In genomic region chr3R:21101453-21102214, dm6 we compare ENCODE assay signal across 1 fruit fly cellular context.
A peak's percentile ranks its signal among the peaks of the same experiment; 100 is the strongest.
TF ChIP-seq lines count a peak whose summit lies in the region.

Gene CG7044 (minus strand): TSS chr3R:21101718.
Gene Tbc1d22 (plus strand): TSS chr3R:21102199.

TF ChIP-seq in whole organism, embryonic, 481 proteins besides CTCF, POLR2A, EP300 and RAD21 (continued from another document):
- TF ChIP-seq Hr3 (GFP tag; optimal IDR thresholded peaks at IDR 0.05; lab: Kevin White, UChicago) (peak; percentile 69), CG10321 (GFP tag; IDR thresholded peaks at IDR 0.05; lab: Robert Waterston, UW) (no peak), Side (GFP tag; optimal IDR thresholded peaks at IDR 0.05; lab: Kevin White, UChicago) (no peak), sob (GFP tag; IDR thresholded peaks at IDR 0.05; lab: Robert Waterston, UW) (no peak), CG12391 (tag; optimal IDR thresholded peaks at IDR 0.05; lab: Kevin White, UChicago) (peak; percentile 69), HLH54F (GFP tag; optimal IDR thresholded peaks at IDR 0.05; lab: Kevin White, UChicago) (peak; percentile 64), Dll (GFP tag; IDR thresholded peaks at IDR 0.05; lab: Robert Waterston, UW; ENCODE audit: partially characterized antibody) (peak; percentile 50; the same call in 1 of the 4 replicates), Dbx (GFP tag; IDR thresholded peaks at IDR 0.05; lab: Robert Waterston, UW) (peak; percentile 63; the same call in 1 of the 3 replicates), Doc3 (GFP tag; IDR thresholded peaks at IDR 0.05; lab: Robert Waterston, UW; ENCODE audit: partially characterized antibody) (no peak), tio (GFP tag; optimal IDR thresholded peaks at IDR 0.05; lab: Kevin White, UChicago) (no peak), cwo (GFP tag; optimal IDR thresholded peaks at IDR 0.05; lab: Kevin White, UChicago) (no peak), CG16813 (GFP tag; IDR thresholded peaks at IDR 0.05; lab: Robert Waterston, UW; ENCODE audit: partially characterized antibody) (peak; percentile 40; the same call in 2 of the 3 replicates), disco-r (GFP tag; optimal IDR thresholded peaks at IDR 0.05; lab: Kevin White, UChicago) (no peak), CG33557 (GFP tag; optimal IDR thresholded peaks at IDR 0.05; lab: Kevin White, UChicago) (peak; percentile 19), en (GFP tag; optimal IDR thresholded peaks at IDR 0.05; lab: Kevin White, UChicago) (no peak), Xbp1 (GFP tag; optimal IDR thresholded peaks at IDR 0.05; lab: Kevin White, UChicago) (peak; percentile 71), Abd-B (GFP tag; optimal IDR thresholded peaks at IDR 0.05; lab: Kevin White, UChicago) (peak; percentile 71), E2f1 (GFP tag; IDR thresholded peaks at IDR 0.05; lab: Robert Waterston, UW) (peak; percentile 30; the same call in 1 of the 2 replicates), CG11247 (GFP tag; IDR thresholded peaks at IDR 0.05; lab: Robert Waterston, UW) (no peak), bsh (GFP tag; optimal IDR thresholded peaks at IDR 0.05; lab: Kevin White, UChicago) (peak in 1 of 2 experiments; percentile 15), ATbp (GFP tag; optimal IDR thresholded peaks at IDR 0.05; lab: Kevin White, UChicago) (no peak), pum (GFP tag; optimal IDR thresholded peaks at IDR 0.05; lab: Kevin White, UChicago) (peak; percentile 49), Trl (optimal IDR thresholded peaks at IDR 0.05; lab: Kevin White, UChicago) (no peak), Trl (GFP tag; optimal IDR thresholded peaks at IDR 0.05; lab: Kevin White, UChicago) (no peak), z (GFP tag; IDR thresholded peaks at IDR 0.05; lab: Robert Waterston, UW) (no peak), CG10462 (GFP tag; optimal IDR thresholded peaks at IDR 0.05; lab: Kevin White, UChicago) (peak; percentile 1), Hand (GFP tag; optimal IDR thresholded peaks at IDR 0.05; lab: Kevin White, UChicago) (no peak), zen (tag; optimal IDR thresholded peaks at IDR 0.05; lab: Kevin White, UChicago) (peak; percentile 24), CG14441 (GFP tag; IDR thresholded peaks at IDR 0.05; lab: Robert Waterston, UW) (no peak), CG8765 (GFP tag; IDR thresholded peaks at IDR 0.05; lab: Robert Waterston, UW) (no peak), NFAT (GFP tag; IDR thresholded peaks at IDR 0.05; lab: Robert Waterston, UW) (peak; percentile 45; the same call in 1 of the 2 replicates), CG1233 (GFP tag; optimal IDR thresholded peaks at IDR 0.05; lab: Kevin White, UChicago) (no peak), CG15601 (tag; optimal IDR thresholded peaks at IDR 0.05; lab: Kevin White, UChicago) (peak; percentile 25), BEAF-32 (GFP tag; optimal IDR thresholded peaks at IDR 0.05; lab: Kevin White, UChicago) (peak; percentile 81), inv (GFP tag; IDR thresholded peaks at IDR 0.05; lab: Robert Waterston, UW; ENCODE audit: partially characterized antibody) (peak; percentile 38; the same call in 1 of the 2 replicates), Taf1 (GFP tag; IDR thresholded peaks at IDR 0.05; lab: Robert Waterston, UW) (no peak), CG8388 (GFP tag; optimal IDR thresholded peaks at IDR 0.05; lab: Kevin White, UChicago) (peak; percentile 10), CG14667 (GFP tag; IDR thresholded peaks at IDR 0.05; lab: Robert Waterston, UW) (no peak; the same call in 1 of the 2 replicates), da (GFP tag; optimal IDR thresholded peaks at IDR 0.05; lab: Kevin White, UChicago) (no peak), Aef1 (GFP tag; IDR thresholded peaks at IDR 0.05; lab: Robert Waterston, UW) (0 out of 3 replicates have a peak, but pooled peaks have one; percentile 23), CHES-1-like (GFP tag; optimal IDR thresholded peaks at IDR 0.05; lab: Kevin White, UChicago) (peak; percentile 3), lov (optimal IDR thresholded peaks at IDR 0.05; lab: Kevin White, UChicago) (no peak), lov (GFP tag; IDR thresholded peaks at IDR 0.05; lab: Robert Waterston, UW) (no peak), kah (GFP tag; optimal IDR thresholded peaks at IDR 0.05; lab: Kevin White, UChicago) (peak; percentile 88), ttk (GFP tag; IDR thresholded peaks at IDR 0.05; lab: Robert Waterston, UW) (no peak; the same call in 1 of the 2 replicates), tx (GFP tag; optimal IDR thresholded peaks at IDR 0.05; lab: Kevin White, UChicago) (peak; percentile 3), ci (GFP tag; IDR thresholded peaks at IDR 0.05; lab: Robert Waterston, UW) (peak; percentile 30; the same call in 1 of the 3 replicates), CG7357 (GFP tag; IDR thresholded peaks at IDR 0.05; lab: Robert Waterston, UW) (0 out of 3 replicates have a peak, but pooled peaks have one; percentile 16), ssp (GFP tag; IDR thresholded peaks at IDR 0.05; lab: Robert Waterston, UW) (0 out of 2 replicates have a peak, but pooled peaks have one; percentile 16), CG4730 (GFP tag; IDR thresholded peaks at IDR 0.05; lab: Robert Waterston, UW) (no peak), CG5180 (GFP tag; optimal IDR thresholded peaks at IDR 0.05; lab: Kevin White, UChicago) (no peak), Hr78 (GFP tag; optimal IDR thresholded peaks at IDR 0.05; lab: Kevin White, UChicago) (no peak), CG6854 (GFP tag; optimal IDR thresholded peaks at IDR 0.05; lab: Kevin White, UChicago) (no peak), CG10431 (GFP tag; optimal IDR thresholded peaks at IDR 0.05; lab: Kevin White, UChicago) (no peak), CG13775 (GFP tag; optimal IDR thresholded peaks at IDR 0.05; lab: Kevin White, UChicago) (peak; percentile 63), CG12104 (GFP tag; optimal IDR thresholded peaks at IDR 0.05; lab: Kevin White, UChicago) (peak; percentile 40), shn (GFP tag; optimal IDR thresholded peaks at IDR 0.05; lab: Kevin White, UChicago) (peak; percentile 55), CG17829 (tag; optimal IDR thresholded peaks at IDR 0.05; lab: Kevin White, UChicago) (peak; percentile 42), dimm (GFP tag; IDR thresholded peaks at IDR 0.05; lab: Robert Waterston, UW) (no peak), CG13287 (GFP tag; IDR thresholded peaks at IDR 0.05; lab: Robert Waterston, UW; ENCODE audit: partially characterized antibody) (0 out of 2 replicates have a peak, but pooled peaks have one; percentile 7), CG17361 (GFP tag; IDR thresholded peaks at IDR 0.05; lab: Robert Waterston, UW) (peak; percentile 90), Bteb2 (GFP tag; optimal IDR thresholded peaks at IDR 0.05; lab: Kevin White, UChicago) (no peak), Dek (tag; optimal IDR thresholded peaks at IDR 0.05; lab: Kevin White, UChicago) (peak; percentile 60), luna (GFP tag; optimal IDR thresholded peaks at IDR 0.05; lab: Kevin White, UChicago) (no peak), CG11504 (tag; optimal IDR thresholded peaks at IDR 0.05; lab: Kevin White, UChicago) (no peak), Kr (GFP tag; optimal IDR thresholded peaks at IDR 0.05; lab: Kevin White, UChicago) (no peak), croc (GFP tag; conservative IDR thresholded peaks at IDR 0.05; lab: Robert Waterston, UW) (no peak), Lhr (GFP tag; optimal IDR thresholded peaks at IDR 0.05; lab: Kevin White, UChicago) (peak; percentile 61), vvl (GFP tag; IDR thresholded peaks at IDR 0.05; lab: Robert Waterston, UW) (no peak; the same call in 1 of the 2 replicates), CG11456 (GFP tag; IDR thresholded peaks at IDR 0.05; lab: Robert Waterston, UW) (no peak; the same call in 2 of the 3 replicates), Jarid2 (GFP tag; optimal IDR thresholded peaks at IDR 0.05; lab: Kevin White, UChicago) (no peak), dmrt11E (tag; optimal IDR thresholded peaks at IDR 0.05; lab: Kevin White, UChicago) (peak; percentile 62), CG9797 (GFP tag; optimal IDR thresholded peaks at IDR 0.05; lab: Kevin White, UChicago) (peak; percentile 66), Gsc (GFP tag; IDR thresholded peaks at IDR 0.05; lab: Robert Waterston, UW) (no peak), pros (GFP tag; optimal IDR thresholded peaks at IDR 0.05; lab: Kevin White, UChicago) (no peak), PHDP (tag; optimal IDR thresholded peaks at IDR 0.05; lab: Kevin White, UChicago) (peak; percentile 26), Vsx1 (GFP tag; optimal IDR thresholded peaks at IDR 0.05; lab: Kevin White, UChicago) (no peak), stc (GFP tag; IDR thresholded peaks at IDR 0.05; lab: Robert Waterston, UW) (no peak), CG4404 (GFP tag; IDR thresholded peaks at IDR 0.05; lab: Robert Waterston, UW) (0 out of 2 replicates have a peak, but pooled peaks have one; percentile 19), E2f2 (GFP tag; IDR thresholded peaks at IDR 0.05; lab: Robert Waterston, UW) (peak; percentile 27; the same call in 1 of the 2 replicates), CG13894 (tag; optimal IDR thresholded peaks at IDR 0.05; lab: Kevin White, UChicago) (no peak), Dip2 (GFP tag; IDR thresholded peaks at IDR 0.05; lab: Robert Waterston, UW) (no peak), CrebB (tag; optimal IDR thresholded peaks at IDR 0.05; lab: Kevin White, UChicago) (no peak), pzg (GFP tag; optimal IDR thresholded peaks at IDR 0.05; lab: Kevin White, UChicago) (peak; percentile 21), odd (GFP tag; optimal IDR thresholded peaks at IDR 0.05; lab: Kevin White, UChicago) (no peak), CG1602 (GFP tag; optimal IDR thresholded peaks at IDR 0.05; lab: Kevin White, UChicago) (peak; percentile 58), cato (GFP tag; optimal IDR thresholded peaks at IDR 0.05; lab: Kevin White, UChicago; ENCODE audit: borderline replicate concordance) (peak; percentile 16), pan (optimal IDR thresholded peaks at IDR 0.05; lab: Kevin White, UChicago) (peak in 1 of 2 experiments; percentile 19), pan (GFP tag; optimal IDR thresholded peaks at IDR 0.05 in 1 of 2, IDR thresholded peaks at IDR 0.05 in 1 of 2) (peak in 1 of 2 experiments; percentile 33), CG12942 (GFP tag; optimal IDR thresholded peaks at IDR 0.05; lab: Kevin White, UChicago) (peak; percentile 56), trem (tag; optimal IDR thresholded peaks at IDR 0.05; lab: Kevin White, UChicago) (peak; percentile 12), vfl (GFP tag; optimal IDR thresholded peaks at IDR 0.05; lab: Kevin White, UChicago) (peak; percentile 26), CG15073 (GFP tag; optimal IDR thresholded peaks at IDR 0.05; lab: Kevin White, UChicago) (no peak), Hr51 (GFP tag; optimal IDR thresholded peaks at IDR 0.05; lab: Kevin White, UChicago) (peak in 1 of 2 experiments; percentile 16), Pdp1 (GFP tag; optimal IDR thresholded peaks at IDR 0.05; lab: Kevin White, UChicago) (peak; percentile 13 to 33), CG13123 (GFP tag; optimal IDR thresholded peaks at IDR 0.05; lab: Kevin White, UChicago) (peak; percentile 32), lola (GFP tag; optimal IDR thresholded peaks at IDR 0.05; lab: Kevin White, UChicago) (peak in 1 of 3 experiments; percentile 72), jumu (GFP tag; optimal IDR thresholded peaks at IDR 0.05; lab: Kevin White, UChicago) (peak; percentile 36), Sry-δ (GFP tag; optimal IDR thresholded peaks at IDR 0.05; lab: Kevin White, UChicago) (peak; percentile 59), Usf (GFP tag; optimal IDR thresholded peaks at IDR 0.05; lab: Kevin White, UChicago) (peak; percentile 45), NC2α (GFP tag; optimal IDR thresholded peaks at IDR 0.05; lab: Kevin White, UChicago) (no peak), knrl (GFP tag; IDR thresholded peaks at IDR 0.05; lab: Robert Waterston, UW; ENCODE audit: partially characterized antibody) (peak; percentile 53; the same call in 2 of the 3 replicates), CG13296 (GFP tag; optimal IDR thresholded peaks at IDR 0.05; lab: Kevin White, UChicago) (no peak), Bdp1 (GFP tag; optimal IDR thresholded peaks at IDR 0.05; lab: Kevin White, UChicago) (no peak), CG10267 (tag; optimal IDR thresholded peaks at IDR 0.05; lab: Kevin White, UChicago) (peak; percentile 22), CG2120 (GFP tag; optimal IDR thresholded peaks at IDR 0.05; lab: Kevin White, UChicago) (peak; percentile 75), fd3F (GFP tag; optimal IDR thresholded peaks at IDR 0.05; lab: Kevin White, UChicago) (peak; percentile 6), CG10147 (GFP tag; optimal IDR thresholded peaks at IDR 0.05; lab: Kevin White, UChicago) (no peak), nom (GFP tag; optimal IDR thresholded peaks at IDR 0.05; lab: Kevin White, UChicago) (no peak), CG4282 (GFP tag; optimal IDR thresholded peaks at IDR 0.05; lab: Kevin White, UChicago) (no peak), Fer3 (tag; optimal IDR thresholded peaks at IDR 0.05; lab: Kevin White, UChicago) (peak; percentile 26), az2 (GFP tag; optimal IDR thresholded peaks at IDR 0.05; lab: Kevin White, UChicago) (peak; percentile 58), slbo (GFP tag; IDR thresholded peaks at IDR 0.05; lab: Robert Waterston, UW) (peak; percentile 68), CG30403 (GFP tag; optimal IDR thresholded peaks at IDR 0.05; lab: Kevin White, UChicago) (peak; percentile 83), CG10979 (tag; optimal IDR thresholded peaks at IDR 0.05; lab: Kevin White, UChicago) (peak; percentile 24), Sox100B (GFP tag; optimal IDR thresholded peaks at IDR 0.05; lab: Kevin White, UChicago) (no peak), CG6272 (GFP tag; IDR thresholded peaks at IDR 0.05; lab: Robert Waterston, UW) (peak; percentile 22; the same call in 1 of the 2 replicates), CG18619 (GFP tag; optimal IDR thresholded peaks at IDR 0.05; lab: Kevin White, UChicago) (peak; percentile 43), nmo (GFP tag; optimal IDR thresholded peaks at IDR 0.05; lab: Kevin White, UChicago) (peak; percentile 77), CG3726 (GFP tag; IDR thresholded peaks at IDR 0.05; lab: Robert Waterston, UW) (no peak), CG7928 (GFP tag; optimal IDR thresholded peaks at IDR 0.05; lab: Kevin White, UChicago) (no peak), CG43689 (GFP tag; IDR thresholded peaks at IDR 0.05; lab: Robert Waterston, UW) (no peak), CG10959 (GFP tag; IDR thresholded peaks at IDR 0.05; lab: Robert Waterston, UW) (0 out of 2 replicates have a peak, but pooled peaks have one; percentile 10), wor (GFP tag; IDR thresholded peaks at IDR 0.05; lab: Robert Waterston, UW) (peak; percentile 14; the same call in 1 of the 2 replicates)
